Worm (Caenorhabditis elegans) whole organism, young adult: ENCODE measurements around the gene skpt-1.

Experiments used
- F55B11.4 ChIP-seq: sonication (generic microtip); optimal IDR thresholded peaks from 2 replicates; lab custom pipeline; 2016; ENCODE audit warnings: missing compliant biosample characterization, missing genetic modification characterization, borderline replicate concordance; ENCODE audit not compliant: insufficient read depth
- ama-1 ChIP-seq, 3 experiments: fragments of 150-350 bp in 1 of 3; sonication (generic microtip) in 2 of 3; optimal IDR thresholded peaks; 2 replicates each; lab custom pipeline; 2014 to 2018; ENCODE audit warnings: missing biosample characterization in 2 of 3, missing genetic modification characterization in 2 of 3, missing genetic modification reagents in 2 of 3
- hsf-1 ChIP-seq: fragments of 200-800 bp; sonication (Bioruptor generic); IDR thresholded peaks from 2 replicates; pipeline ENCODE4 v1.3.6; 2022; ENCODE audit warnings: missing genetic modification reagents, missing genetic modification characterization, missing compliant biosample characterization
- let-526 ChIP-seq: fragments of 200-800 bp; sonication (Bioruptor generic); IDR thresholded peaks from 2 replicates; pipeline ENCODE4 v1.3.6; 2022; ENCODE audit warnings: missing genetic modification reagents, missing genetic modification characterization, missing compliant biosample characterization
- nfya-1 ChIP-seq: sonication (generic microtip); optimal IDR thresholded peaks from 2 replicates; lab custom pipeline; 2017; ENCODE audit warnings: antibody characterized with exemption, missing compliant biosample characterization, missing genetic modification characterization, borderline replicate concordance; ENCODE audit not compliant: insufficient read depth
- nhr-27 ChIP-seq: fragments of 200-800 bp; sonication (Bioruptor generic); optimal IDR thresholded peaks from 2 replicates; lab custom pipeline; 2018; ENCODE audit warnings: mild to moderate bottlenecking, missing genetic modification characterization, moderate library complexity, missing compliant biosample characterization
- tbp1 ChIP-seq: fragments of 200-800 bp; sonication (Bioruptor generic); optimal IDR thresholded peaks from 2 replicates; lab custom pipeline; 2018; ENCODE audit warnings: mild to moderate bottlenecking, missing genetic modification characterization, missing compliant biosample characterization

ce11 chrIII:5464077-5464476 lies 15.9 kb upstream of the skpt-1 start, which contains the start of gene F48E8.2:
- TF ChIP-seq tbp1 (GFP tag; lab: Kevin White, UChicago) (no peak), ama-1 (optimal IDR thresholded peaks at IDR 0.05; lab: Kevin White, UChicago) (no peak), ama-1 (GFP tag; optimal IDR thresholded peaks at IDR 0.05; lab: Kevin White, UChicago) (no peak), let-526 (no peak), nfya-1 (tag; lab: Kevin White, UChicago) (no peak), hsf-1 (GFP tag; lab: Robert Waterston, UW) (no peak), nhr-27 (no peak), F55B11.4 (no peak)
